Worm (Caenorhabditis elegans): ENCODE results near the gene Y65A5A.24.

Gene Y65A5A.24

DNA sequence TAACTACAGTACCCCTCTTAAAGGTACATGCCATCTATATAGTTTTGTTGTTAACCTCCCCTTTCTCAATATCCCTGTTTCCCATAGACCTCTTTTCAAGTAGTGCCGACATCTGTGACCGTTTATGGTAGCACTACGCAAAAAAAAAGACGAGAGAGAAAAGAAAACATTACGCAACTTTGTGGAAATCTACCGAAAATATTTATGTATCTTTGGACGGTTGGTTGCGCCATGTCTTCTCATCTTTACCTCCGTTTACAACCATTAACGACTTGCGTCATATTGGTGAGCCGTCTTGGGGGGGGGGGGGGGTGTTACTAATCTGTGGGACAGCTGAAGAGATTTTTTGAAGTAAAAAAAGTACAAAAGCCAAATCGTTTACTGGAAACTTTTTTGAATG lies 2.3 kb upstream of the Y65A5A.24 start:
- TF ChIP-seq snpc-4 (tag; optimal IDR thresholded peaks at IDR 0.05): no peak
- no peak for TF ChIP-seq nhr-23 (tag; optimal IDR thresholded peaks at IDR 0.05)
- no peak for TF ChIP-seq gmeb-1 (tag; optimal IDR thresholded peaks at IDR 0.05)
- TF ChIP-seq sma-3 (GFP tag; optimal IDR thresholded peaks at IDR 0.05): no peak
- no peak for TF ChIP-seq alr-1 (tag; optimal IDR thresholded peaks at IDR 0.05)
- TF ChIP-seq lsy-2 (tag; optimal IDR thresholded peaks at IDR 0.05): no peak
- TF ChIP-seq mab-5 (tag; optimal IDR thresholded peaks at IDR 0.05): no peak
- no peak for TF ChIP-seq ZK546.5 (tag; optimal IDR thresholded peaks at IDR 0.05)
- TF ChIP-seq ceh-16 (tag; optimal IDR thresholded peaks at IDR 0.05): no peak
- no peak for TF ChIP-seq ama-1 (optimal IDR thresholded peaks at IDR 0.05)
- TF ChIP-seq ceh-82 (tag; optimal IDR thresholded peaks at IDR 0.05): no peak
- TF ChIP-seq nhr-25 (tag; optimal IDR thresholded peaks at IDR 0.05): no peak
- TF ChIP-seq mdl-1 (tag; optimal IDR thresholded peaks at IDR 0.05): no peak
- no peak for TF ChIP-seq zag-1 (tag; optimal IDR thresholded peaks at IDR 0.05)

DNA sequence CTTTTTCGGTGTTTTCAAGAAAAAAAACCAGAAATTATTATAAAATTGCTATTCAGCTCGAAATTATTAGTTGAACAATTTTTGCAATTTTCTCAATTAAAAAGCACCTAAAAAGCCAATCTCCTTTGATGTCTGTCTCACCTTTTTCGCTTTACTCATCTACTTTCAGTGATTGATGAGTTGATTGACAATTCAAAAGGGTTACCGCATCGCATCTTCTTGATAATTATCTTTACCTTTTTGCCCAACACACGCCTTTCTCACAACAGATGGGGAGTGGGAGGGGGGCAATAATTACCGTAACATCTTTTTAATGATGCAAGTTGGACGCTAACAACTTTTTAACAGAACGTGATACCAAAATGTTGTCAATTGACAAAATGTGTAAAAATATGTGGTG lies 2.9 kb downstream of the Y65A5A.24 start:
- TF ChIP-seq dmd-4 (tag; optimal IDR thresholded peaks at IDR 0.05): no peak
- no peak for TF ChIP-seq nhr-11 (tag; optimal IDR thresholded peaks at IDR 0.05)
- no peak for TF ChIP-seq mbf-1 (tag; optimal IDR thresholded peaks at IDR 0.05)
- peak; percentile 18 for TF ChIP-seq nhr-25 (tag; optimal IDR thresholded peaks at IDR 0.05)
- no peak for TF ChIP-seq sem-4 (tag; optimal IDR thresholded peaks at IDR 0.05)
- TF ChIP-seq alr-1 (tag; optimal IDR thresholded peaks at IDR 0.05): no peak
- no peak for TF ChIP-seq lin-13 (GFP tag; optimal IDR thresholded peaks at IDR 0.05)
- no peak for TF ChIP-seq ceh-82 (tag; optimal IDR thresholded peaks at IDR 0.05)
- no peak for TF ChIP-seq ztf-11 (tag; optimal IDR thresholded peaks at IDR 0.05)
- peak; percentile 82 for TF ChIP-seq ceh-16 (tag; optimal IDR thresholded peaks at IDR 0.05)
- no peak for TF ChIP-seq nhr-129 (tag; optimal IDR thresholded peaks at IDR 0.05)
- TF ChIP-seq unc-62 (GFP tag; optimal IDR thresholded peaks at IDR 0.05): no peak
- no peak for TF ChIP-seq F13H6.1 (tag; optimal IDR thresholded peaks at IDR 0.05)
- no peak for TF ChIP-seq mab-5 (tag; optimal IDR thresholded peaks at IDR 0.05)
- TF ChIP-seq nhr-12 (tag; optimal IDR thresholded peaks at IDR 0.05): no peak
- TF ChIP-seq aly-2 (tag; optimal IDR thresholded peaks at IDR 0.05): no peak
- TF ChIP-seq crh-2 (tag; optimal IDR thresholded peaks at IDR 0.05): no peak
- TF ChIP-seq ztf-4 (tag; optimal IDR thresholded peaks at IDR 0.05): no peak
- no peak for TF ChIP-seq fos-1 (tag; optimal IDR thresholded peaks at IDR 0.05)
- peak; percentile 12 for TF ChIP-seq egl-27 (tag; optimal IDR thresholded peaks at IDR 0.05)
- no peak for TF ChIP-seq nhr-21 (tag; optimal IDR thresholded peaks at IDR 0.05)
- TF ChIP-seq mdl-1 (tag; optimal IDR thresholded peaks at IDR 0.05): no peak
- TF ChIP-seq lin-39 (tag; optimal IDR thresholded peaks at IDR 0.05): no peak

DNA sequence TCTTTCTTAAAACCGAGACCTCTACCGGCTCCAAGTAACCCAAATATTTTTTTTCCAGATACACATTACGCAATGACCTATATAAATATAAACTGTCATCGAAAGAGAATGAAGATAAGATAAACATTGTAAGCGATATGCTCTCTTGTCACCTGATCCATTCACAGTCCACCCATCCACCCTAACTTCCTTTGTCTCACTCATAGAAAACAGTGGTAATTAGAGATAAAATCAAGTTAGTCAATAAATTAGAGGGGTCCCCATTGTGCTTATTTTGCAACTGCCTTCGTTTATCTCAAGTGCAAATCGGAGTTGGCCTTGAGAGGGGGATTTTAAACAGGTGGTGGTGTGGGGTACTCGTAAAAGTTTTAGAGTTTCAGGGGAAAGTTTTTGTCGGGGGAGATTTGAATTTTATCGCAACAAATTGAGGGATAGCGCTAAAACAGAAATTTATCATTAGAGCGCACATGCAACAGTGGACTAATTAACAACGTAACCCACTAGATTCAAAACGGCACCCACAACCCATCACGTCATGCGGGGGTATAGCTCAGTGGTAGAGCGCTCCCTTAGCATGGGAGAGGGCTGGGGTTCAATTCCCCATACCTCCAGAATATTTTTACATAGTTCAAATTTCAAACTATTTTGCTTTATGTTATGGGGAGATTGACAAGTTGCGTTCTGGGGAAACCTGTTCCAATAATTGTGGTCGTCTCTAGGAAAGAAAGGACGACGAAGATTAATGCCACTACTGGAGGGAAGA lies 4.3 kb downstream of the Y65A5A.24 start:
- TF ChIP-seq nhr-77 (tag; optimal IDR thresholded peaks at IDR 0.05): no peak
- peak; percentile 60 for TF ChIP-seq ceh-16 (tag; optimal IDR thresholded peaks at IDR 0.05)
- TF ChIP-seq zag-1 (tag; optimal IDR thresholded peaks at IDR 0.05): no peak
- peak; percentile 38 for TF ChIP-seq nhr-25 (tag; optimal IDR thresholded peaks at IDR 0.05)
- TF ChIP-seq nhr-21 (tag; optimal IDR thresholded peaks at IDR 0.05): peak; percentile 12
- TF ChIP-seq ceh-82 (tag; optimal IDR thresholded peaks at IDR 0.05): no peak
- TF ChIP-seq nhr-129 (tag; optimal IDR thresholded peaks at IDR 0.05): peak; percentile 8
- TF ChIP-seq unc-55 (GFP tag; optimal IDR thresholded peaks at IDR 0.05): peak; percentile 2
- peak; percentile 21 for TF ChIP-seq lin-13 (GFP tag; optimal IDR thresholded peaks at IDR 0.05)

DNA sequence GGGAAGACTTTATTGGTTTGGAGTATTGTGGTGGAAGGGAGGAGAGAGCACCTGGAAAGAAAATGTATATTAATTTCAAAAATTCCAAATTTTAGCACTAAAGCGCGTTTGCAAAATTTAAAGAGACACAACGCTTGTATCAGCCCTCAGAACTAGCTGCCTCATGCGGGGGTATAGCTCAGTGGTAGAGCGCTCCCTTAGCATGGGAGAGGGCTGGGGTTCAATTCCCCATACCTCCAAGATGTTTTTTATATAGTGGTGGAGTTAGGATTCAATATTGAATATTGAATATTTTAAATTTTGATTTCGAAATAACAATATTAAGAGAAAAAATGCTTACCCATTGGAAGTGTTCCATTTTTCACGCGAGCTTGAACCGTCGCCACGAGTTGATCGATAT lies 5.2 kb downstream of the Y65A5A.24 start:
- peak; percentile 11 for TF ChIP-seq snpc-4 (tag; optimal IDR thresholded peaks at IDR 0.05)
- TF ChIP-seq egl-27 (tag; optimal IDR thresholded peaks at IDR 0.05): no peak
- peak; percentile 3 for TF ChIP-seq lin-11 (tag; optimal IDR thresholded peaks at IDR 0.05)
- peak; percentile 35 for TF ChIP-seq fos-1 (tag; optimal IDR thresholded peaks at IDR 0.05)
- TF ChIP-seq zag-1 (tag; optimal IDR thresholded peaks at IDR 0.05): no peak
- peak; percentile 20 for TF ChIP-seq lin-13 (GFP tag; optimal IDR thresholded peaks at IDR 0.05)
- TF ChIP-seq sma-3 (GFP tag; optimal IDR thresholded peaks at IDR 0.05): peak; percentile 12
- TF ChIP-seq elt-3 (tag; optimal IDR thresholded peaks at IDR 0.05): no peak
- TF ChIP-seq unc-55 (GFP tag; optimal IDR thresholded peaks at IDR 0.05): peak; percentile 60
- peak in 1 of 2 experiments; percentile 27 for TF ChIP-seq lsy-2 (tag; optimal IDR thresholded peaks at IDR 0.05)
- TF ChIP-seq crh-2 (tag; optimal IDR thresholded peaks at IDR 0.05): peak; percentile 15
- TF ChIP-seq dmd-4 (tag; optimal IDR thresholded peaks at IDR 0.05): no peak
- TF ChIP-seq ama-1 (optimal IDR thresholded peaks at IDR 0.05): no peak
- TF ChIP-seq C34F6.9 (tag; optimal IDR thresholded peaks at IDR 0.05): no peak
- peak; percentile 23 for TF ChIP-seq nhr-129 (tag; optimal IDR thresholded peaks at IDR 0.05)
- TF ChIP-seq nhr-25 (tag; optimal IDR thresholded peaks at IDR 0.05): no peak

Data from whole organism, L2 larva.